Fruit fly (Drosophila melanogaster): ENCODE results near the gene CG10919.

The CG10919 gene

DNA sequence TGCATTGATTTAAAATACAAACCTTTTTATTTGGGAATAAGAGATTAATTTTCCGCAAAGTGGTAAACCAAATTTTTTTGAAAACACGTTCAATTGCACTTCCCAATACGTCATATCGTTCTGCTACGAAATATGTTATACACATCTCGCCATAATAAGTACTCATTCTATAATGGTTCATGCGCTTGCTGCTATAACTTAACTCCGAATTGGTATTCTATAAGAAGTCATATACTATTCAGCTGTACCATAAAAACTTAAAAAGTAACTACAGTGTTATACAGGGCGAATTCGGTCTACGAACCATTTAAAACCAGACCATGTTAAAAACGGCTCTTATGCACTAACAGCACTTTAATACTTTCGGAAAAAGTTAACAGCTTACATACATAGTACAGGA is 21.7 kb downstream of the CG10919 start (continued):
- TF ChIP-seq B-H2 (GFP tag; optimal IDR thresholded peaks at IDR 0.05) (no peak), CG9215 (GFP tag; IDR thresholded peaks at IDR 0.05) (no peak), ATbp (GFP tag; optimal IDR thresholded peaks at IDR 0.05) (peak; percentile 57), gce (GFP tag; IDR thresholded peaks at IDR 0.05) (peak; percentile 78; the same call in 2 of the 3 replicates), Asciz (GFP tag; optimal IDR thresholded peaks at IDR 0.05) (peak; percentile 57), CG13123 (GFP tag; optimal IDR thresholded peaks at IDR 0.05) (no peak), CG14441 (GFP tag; IDR thresholded peaks at IDR 0.05) (0 out of 2 replicates have a peak, but pooled peaks have one; percentile 21), Neu2 (GFP tag; optimal IDR thresholded peaks at IDR 0.05; ENCODE audit: borderline replicate concordance) (no peak), chm (GFP tag; IDR thresholded peaks at IDR 0.05) (no peak), sens (GFP tag) (peak; percentile 59), CG15601 (tag; optimal IDR thresholded peaks at IDR 0.05) (peak; percentile 37), ssp (GFP tag; IDR thresholded peaks at IDR 0.05) (no peak), luna (GFP tag; optimal IDR thresholded peaks at IDR 0.05) (no peak), eve (GFP tag; optimal IDR thresholded peaks at IDR 0.05) (peak in 1 of 2 experiments; percentile 55), Mrtf (GFP tag; IDR thresholded peaks at IDR 0.05) (no peak), kni (GFP tag; optimal IDR thresholded peaks at IDR 0.05) (no peak), otp (GFP tag; IDR thresholded peaks at IDR 0.05) (no peak), CG13775 (GFP tag; optimal IDR thresholded peaks at IDR 0.05) (no peak), CG7786 (GFP tag; optimal IDR thresholded peaks at IDR 0.05) (no peak), fd64A (GFP tag; optimal IDR thresholded peaks at IDR 0.05) (peak; percentile 34), lov (optimal IDR thresholded peaks at IDR 0.05) (no peak), lov (GFP tag; IDR thresholded peaks at IDR 0.05) (peak; percentile 78; the same call in 2 of the 3 replicates), Fer3 (tag; optimal IDR thresholded peaks at IDR 0.05) (no peak), CG4820 (GFP tag; optimal IDR thresholded peaks at IDR 0.05) (peak; percentile 26), pzg (GFP tag; optimal IDR thresholded peaks at IDR 0.05) (no peak), CrebB (tag; optimal IDR thresholded peaks at IDR 0.05) (no peak), pros (GFP tag; optimal IDR thresholded peaks at IDR 0.05) (no peak), CG8388 (GFP tag; optimal IDR thresholded peaks at IDR 0.05) (peak; percentile 29), wdn (GFP tag; IDR thresholded peaks at IDR 0.05) (no peak), zen2 (GFP tag; IDR thresholded peaks at IDR 0.05; ENCODE audit: partially characterized antibody) (peak; percentile 16; the same call in 1 of the 3 replicates), sd (tag; optimal IDR thresholded peaks at IDR 0.05) (no peak), Hr39 (optimal IDR thresholded peaks at IDR 0.05) (no peak), fd96Cb (tag; optimal IDR thresholded peaks at IDR 0.05) (peak; percentile 13), insv (GFP tag; optimal IDR thresholded peaks at IDR 0.05) (no peak), CG12155 (GFP tag; optimal IDR thresholded peaks at IDR 0.05) (no peak), bab2 (GFP tag; optimal IDR thresholded peaks at IDR 0.05) (no peak), CG4707 (GFP tag; optimal IDR thresholded peaks at IDR 0.05) (peak; percentile 79), CoRest (tag; optimal IDR thresholded peaks at IDR 0.05) (no peak), CG10654 (GFP tag; optimal IDR thresholded peaks at IDR 0.05) (no peak), CG6654 (GFP tag; optimal IDR thresholded peaks at IDR 0.05) (no peak), sima (GFP tag; optimal IDR thresholded peaks at IDR 0.05) (no peak), CG7987 (GFP tag; optimal IDR thresholded peaks at IDR 0.05) (no peak), org-1 (GFP tag; optimal IDR thresholded peaks at IDR 0.05) (no peak), trem (tag; optimal IDR thresholded peaks at IDR 0.05) (no peak), Six4 (GFP tag; optimal IDR thresholded peaks at IDR 0.05) (no peak), CG17912 (GFP tag; optimal IDR thresholded peaks at IDR 0.05) (peak; percentile 74), Rfx (GFP tag; IDR thresholded peaks at IDR 0.05) (no peak), twi (tag; optimal IDR thresholded peaks at IDR 0.05) (no peak), Adf1 (GFP tag; IDR thresholded peaks at IDR 0.05) (no peak), bcd (GFP tag; optimal IDR thresholded peaks at IDR 0.05) (no peak), wek (GFP tag; optimal IDR thresholded peaks at IDR 0.05) (peak; percentile 84), CG1602 (GFP tag; optimal IDR thresholded peaks at IDR 0.05) (no peak)
